Worm (Caenorhabditis elegans): ENCODE data around the gene molo-1.

The molo-1 gene

DNA sequence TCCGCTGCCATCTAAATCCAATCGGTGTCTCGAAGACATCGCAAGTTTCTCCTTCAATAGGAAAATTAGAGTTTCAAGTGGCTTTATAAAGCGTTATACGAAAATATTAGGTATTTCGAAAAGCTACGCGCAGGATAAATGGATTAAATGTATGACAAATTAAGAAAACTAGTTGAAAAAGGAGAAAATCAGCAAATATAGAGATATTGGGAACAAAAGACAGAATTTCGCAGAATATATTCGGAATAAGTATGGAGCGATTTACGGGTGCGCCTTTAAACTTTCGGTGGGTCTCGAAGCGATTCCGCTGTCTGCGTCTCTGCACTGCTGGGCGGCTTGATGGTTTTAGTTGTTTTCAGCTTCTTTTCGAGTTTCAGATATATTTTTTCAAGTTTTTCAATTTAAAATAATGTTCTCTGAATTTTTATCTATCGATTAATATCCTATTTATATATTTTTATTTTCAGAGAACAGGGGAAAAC is 17.9 kb downstream of the molo-1 start, which contains the start of the genes ddx-15 and ucr-1:
Gene ddx-15, minus strand, starts transcription at position 51 of the 482 bp plus-strand sequence.
Gene ucr-1, plus strand, starts transcription at position 468 of the 482 bp plus-strand sequence.
- TF ChIP-seq dao-5 (tag; optimal IDR thresholded peaks at IDR 0.05): no peak
- TF ChIP-seq W03F9.2 (tag; optimal IDR thresholded peaks at IDR 0.05): peak; percentile 66

DNA sequence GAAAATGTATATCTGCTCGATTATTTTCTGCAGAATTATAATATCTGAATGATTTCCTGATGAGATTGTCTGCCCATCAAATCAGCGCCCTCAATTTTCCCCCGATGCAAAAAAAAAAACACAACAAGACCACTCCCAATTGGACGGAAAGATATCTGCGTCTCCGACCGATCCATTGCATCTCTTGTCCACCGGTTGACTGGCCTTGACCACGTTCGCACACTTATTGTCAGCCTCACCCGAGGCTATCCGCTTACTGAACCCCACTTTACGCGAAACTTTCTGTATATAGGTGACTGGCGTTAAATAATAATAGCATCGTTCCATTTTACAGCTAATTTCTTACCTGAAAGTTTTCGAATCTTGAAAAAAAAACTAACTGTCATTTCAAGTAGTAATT is 20.6 kb downstream of the molo-1 start:
- TF ChIP-seq him-1 (tag; optimal IDR thresholded peaks at IDR 0.05) (no peak), dao-5 (tag; optimal IDR thresholded peaks at IDR 0.05) (no peak), W03F9.2 (tag; optimal IDR thresholded peaks at IDR 0.05) (no peak)

DNA sequence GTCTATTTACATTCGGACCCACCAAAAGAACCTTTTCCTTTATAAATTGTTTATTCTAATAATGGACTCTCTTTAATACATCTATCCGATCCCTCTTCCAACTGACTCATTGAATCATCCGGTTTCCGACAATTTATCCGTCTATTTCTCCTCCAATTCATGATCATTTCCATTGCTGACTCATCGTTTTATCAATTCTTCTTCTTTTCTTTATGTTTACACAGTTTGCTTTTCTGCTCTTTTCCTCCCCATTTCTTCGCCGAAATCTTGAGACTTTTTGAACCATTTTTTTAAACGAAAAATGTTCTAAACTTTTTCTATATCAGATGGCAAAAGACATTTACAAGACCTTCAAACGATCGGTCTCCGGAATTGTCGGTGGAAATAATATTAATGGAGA is 21.7 kb downstream of the molo-1 start, which contains the start of gene ced-6:
Gene ced-6, plus strand, starts transcription at position 327 of the 400 bp plus-strand sequence.
- no peak for TF ChIP-seq him-1 (tag; optimal IDR thresholded peaks at IDR 0.05)
- TF ChIP-seq W03F9.2 (tag; optimal IDR thresholded peaks at IDR 0.05): no peak
- no peak for TF ChIP-seq dao-5 (tag; optimal IDR thresholded peaks at IDR 0.05)

DNA sequence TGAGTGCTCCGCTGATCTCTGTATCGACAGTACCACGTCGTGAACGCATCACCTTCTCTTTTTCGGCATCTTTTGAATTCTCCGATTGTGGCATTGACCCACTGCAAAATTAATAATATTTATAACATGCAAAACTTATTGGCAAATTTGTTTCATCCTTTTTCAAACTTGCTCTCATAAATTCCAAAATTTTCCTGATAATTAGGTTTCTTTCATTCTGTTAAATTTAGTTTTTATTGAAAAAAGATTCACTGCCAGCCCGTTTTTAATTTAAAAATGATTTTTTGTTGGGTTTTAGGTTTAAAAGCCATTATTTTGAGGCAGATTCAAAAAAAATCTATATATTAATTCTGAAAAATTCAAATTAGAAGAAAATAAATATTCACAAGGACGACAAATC is 26.2 kb downstream of the molo-1 start, which contains the start of gene wdr-37:
Gene wdr-37, minus strand, starts transcription at position 101 of the 400 bp plus-strand sequence.
- TF ChIP-seq him-1 (tag; optimal IDR thresholded peaks at IDR 0.05) (no peak), W03F9.2 (tag; optimal IDR thresholded peaks at IDR 0.05) (no peak), dao-5 (tag; optimal IDR thresholded peaks at IDR 0.05) (no peak)

DNA sequence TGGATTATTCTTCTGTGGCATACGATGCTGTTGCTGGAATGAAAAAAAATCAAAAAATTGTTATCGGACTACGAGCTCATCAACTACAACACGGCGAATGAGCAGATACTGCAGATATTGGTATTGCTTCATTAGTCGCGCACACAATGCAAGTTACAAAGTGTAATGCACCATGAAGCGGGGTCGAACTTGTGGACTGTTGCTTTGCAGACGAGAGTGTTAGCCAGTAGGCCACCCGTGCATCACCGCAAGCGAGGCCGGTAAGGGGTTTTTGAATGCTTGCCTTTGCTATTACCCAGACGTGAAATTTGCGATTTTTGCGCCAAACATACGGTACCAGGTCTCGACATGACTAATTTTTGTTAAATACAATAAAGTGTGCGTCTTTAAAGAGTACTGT is 28.2 kb downstream of the molo-1 start:
- TF ChIP-seq W03F9.2 (tag; optimal IDR thresholded peaks at IDR 0.05) (peak; percentile 25), dao-5 (tag; optimal IDR thresholded peaks at IDR 0.05) (peak; percentile 67), him-1 (tag; optimal IDR thresholded peaks at IDR 0.05) (no peak)

DNA sequence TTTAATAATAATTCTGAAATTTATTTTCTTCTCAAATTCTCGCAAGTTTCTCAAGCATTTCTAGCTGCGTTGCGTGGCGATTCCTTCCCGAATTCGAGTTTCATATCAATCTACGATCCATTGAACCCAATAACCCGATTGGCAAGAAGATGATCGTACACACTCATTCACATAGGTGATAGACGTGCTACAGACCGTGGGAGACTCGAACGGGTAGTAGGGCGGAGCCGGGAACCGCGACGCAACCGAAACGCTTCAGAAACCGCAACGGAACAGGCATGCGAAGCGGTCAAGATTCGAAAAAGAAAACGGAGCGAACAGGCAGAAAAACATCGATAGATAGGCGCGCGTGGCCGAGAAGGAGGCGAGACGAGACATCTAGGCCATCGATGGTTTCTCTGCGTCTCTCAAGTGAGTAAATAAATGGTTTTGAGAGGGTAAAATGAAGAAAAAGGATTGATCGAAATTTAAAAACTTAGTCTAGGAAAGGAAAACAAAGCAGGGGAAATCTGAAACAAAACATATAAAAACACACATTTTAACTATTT is 29.7 kb downstream of the molo-1 start, which contains the start of gene madf-11:
Gene madf-11, minus strand, starts transcription at position 51 of the 548 bp plus-strand sequence.
- TF ChIP-seq dao-5 (tag; optimal IDR thresholded peaks at IDR 0.05) (no peak), him-1 (tag; optimal IDR thresholded peaks at IDR 0.05) (no peak), W03F9.2 (tag; optimal IDR thresholded peaks at IDR 0.05) (no peak)

DNA sequence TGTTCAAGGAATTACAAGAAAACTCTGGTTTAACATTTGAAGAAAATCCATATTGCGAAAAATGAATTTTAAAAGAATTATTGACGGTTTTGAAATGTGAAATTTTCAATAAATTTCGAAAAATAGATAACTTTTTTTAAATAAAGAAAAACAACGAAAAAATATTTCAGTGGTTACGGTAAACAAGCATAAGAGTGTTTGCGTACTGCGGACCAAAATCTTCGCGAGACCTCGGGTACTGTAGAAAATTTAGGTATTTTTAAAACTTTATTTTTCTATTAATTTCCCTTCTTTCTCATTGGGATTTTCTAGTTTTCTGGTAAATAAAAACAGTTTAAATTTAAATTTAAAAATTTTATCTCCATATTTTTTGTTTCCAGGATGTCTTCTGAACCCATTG is 30.3 kb downstream of the molo-1 start, which contains the start of gene xnd-1:
Gene xnd-1, plus strand, starts transcription at position 381 of the 400 bp plus-strand sequence.
- no peak for TF ChIP-seq him-1 (tag; optimal IDR thresholded peaks at IDR 0.05)
- TF ChIP-seq W03F9.2 (tag; optimal IDR thresholded peaks at IDR 0.05): peak; percentile 49

DNA sequence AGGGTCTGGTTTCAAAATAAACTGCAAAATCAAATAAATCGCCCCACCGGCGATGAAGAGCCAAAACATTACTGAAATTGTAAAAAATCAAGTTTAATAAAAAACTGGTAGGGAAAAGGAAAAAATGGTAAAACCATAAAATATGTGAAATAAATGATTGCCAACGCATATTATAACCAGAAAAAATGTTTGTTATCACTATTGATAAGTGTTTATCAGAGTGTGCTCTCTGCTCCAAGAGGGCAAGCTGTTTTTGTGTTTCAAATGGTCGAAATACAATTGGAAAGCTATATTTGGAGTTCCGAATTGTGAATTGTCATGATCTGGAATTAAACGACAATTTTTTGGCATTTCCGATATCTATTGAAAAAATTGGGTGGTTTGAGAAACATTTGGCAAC is 36.5 kb downstream of the molo-1 start, which contains the start of gene C05D2.8:
Gene C05D2.8, minus strand, starts transcription at position 71 of the 400 bp plus-strand sequence.
- TF ChIP-seq dao-5 (tag; optimal IDR thresholded peaks at IDR 0.05): no peak
- no peak for TF ChIP-seq W03F9.2 (tag; optimal IDR thresholded peaks at IDR 0.05)
- TF ChIP-seq him-1 (tag; optimal IDR thresholded peaks at IDR 0.05): no peak

DNA sequence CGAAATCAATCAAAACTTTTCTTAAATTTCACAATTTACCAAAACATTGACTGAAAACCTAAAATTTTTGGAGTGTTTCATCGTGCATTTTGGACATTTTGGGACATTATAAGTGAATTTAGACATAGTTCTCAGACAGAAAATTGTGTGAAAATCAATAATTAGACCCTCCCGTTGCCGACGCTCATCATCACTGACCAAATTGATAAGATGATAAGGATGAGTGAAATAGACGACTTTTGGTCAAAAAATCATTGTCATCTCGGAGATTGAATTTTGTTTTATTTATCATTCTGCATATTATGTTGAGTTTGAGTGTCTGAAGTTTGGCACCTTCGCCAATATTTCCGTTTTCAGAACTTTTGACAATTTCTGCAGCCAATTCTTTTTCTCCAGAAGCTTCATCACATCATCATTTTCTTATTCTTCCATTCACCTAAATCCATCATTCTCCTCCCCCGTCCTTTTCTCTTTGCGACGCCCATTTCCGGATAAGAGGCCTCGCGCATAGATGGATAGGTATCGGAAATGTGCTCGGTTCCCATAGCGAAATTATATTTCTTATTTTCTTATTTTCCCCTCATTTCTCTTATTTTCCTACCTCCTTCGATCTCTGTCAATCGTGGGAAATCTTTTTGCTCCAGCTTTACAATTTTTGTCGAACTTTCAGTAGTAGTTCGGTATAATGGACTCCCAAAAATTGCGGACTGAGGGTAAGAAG is 38.0 kb downstream of the molo-1 start, which contains the start of gene bas-1:
Gene bas-1, plus strand, starts transcription at position 671 of the 721 bp plus-strand sequence.
- TF ChIP-seq dao-5 (tag; optimal IDR thresholded peaks at IDR 0.05) (no peak), W03F9.2 (tag; optimal IDR thresholded peaks at IDR 0.05) (no peak), him-1 (tag; optimal IDR thresholded peaks at IDR 0.05) (no peak)

DNA sequence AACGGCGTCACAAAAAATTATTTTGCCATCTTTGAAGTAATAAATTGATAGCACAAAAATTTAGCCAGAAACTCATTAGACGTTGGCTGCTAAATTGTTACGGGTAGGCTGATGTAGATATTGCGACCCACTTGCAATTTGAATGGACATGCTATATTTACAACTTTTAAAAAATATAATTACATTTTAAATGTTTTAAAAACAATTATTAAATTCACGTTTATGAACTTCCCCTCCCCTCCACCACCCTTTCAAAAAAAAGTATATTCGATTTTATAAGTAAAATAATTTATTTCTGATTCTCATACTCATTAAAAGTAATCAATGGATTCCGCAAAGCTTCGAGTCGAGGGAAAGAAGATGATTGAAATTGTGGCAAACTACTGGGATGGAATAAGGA is 40.9 kb downstream of the molo-1 start, which contains the start of gene basl-1:
Gene basl-1, plus strand, starts transcription at position 301 of the 400 bp plus-strand sequence.
- TF ChIP-seq him-1 (tag; optimal IDR thresholded peaks at IDR 0.05) (no peak), dao-5 (tag; optimal IDR thresholded peaks at IDR 0.05) (no peak), W03F9.2 (tag; optimal IDR thresholded peaks at IDR 0.05) (no peak)

DNA sequence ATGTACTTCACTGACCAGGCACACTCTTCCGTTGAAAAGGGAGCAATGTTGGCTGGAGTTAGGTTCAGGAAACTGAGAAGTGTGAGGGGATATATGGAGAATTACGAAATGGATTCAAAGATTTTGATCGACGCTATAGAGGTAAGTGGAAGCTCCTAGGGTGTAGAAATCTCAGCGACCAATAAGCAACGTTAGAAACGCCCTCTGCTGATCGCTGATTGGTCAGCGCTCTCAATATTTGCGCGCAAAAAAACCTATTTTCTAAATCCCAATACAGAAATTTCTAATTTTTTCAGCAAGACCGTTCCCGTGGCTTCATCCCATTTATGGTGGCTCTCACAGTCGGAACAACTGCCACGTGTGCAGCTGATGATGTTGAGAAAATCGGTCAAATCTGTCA is 41.9 kb downstream of the molo-1 start:
- TF ChIP-seq W03F9.2 (tag; optimal IDR thresholded peaks at IDR 0.05): no peak
- no peak for TF ChIP-seq him-1 (tag; optimal IDR thresholded peaks at IDR 0.05)
- TF ChIP-seq dao-5 (tag; optimal IDR thresholded peaks at IDR 0.05): no peak

DNA sequence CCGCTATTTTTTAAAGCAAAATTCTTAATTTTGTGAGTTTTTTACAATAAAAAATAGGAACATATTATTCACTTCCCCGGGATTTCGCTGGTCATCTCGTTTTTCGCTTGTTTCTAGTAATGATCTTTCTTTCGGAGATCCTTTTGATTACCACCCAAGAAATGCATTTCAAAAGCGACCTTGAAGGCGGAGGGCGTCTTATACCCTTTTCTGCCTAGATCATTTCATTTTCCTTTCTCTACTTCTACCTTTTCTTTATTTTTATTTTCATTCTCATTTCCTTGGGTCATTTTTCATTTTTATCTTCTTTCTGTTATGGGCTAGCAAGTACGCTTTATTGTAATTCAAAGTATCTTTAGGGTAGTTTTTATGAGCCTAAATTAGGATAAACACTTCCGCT is 46.4 kb downstream of the molo-1 start:
- TF ChIP-seq dao-5 (tag; optimal IDR thresholded peaks at IDR 0.05): no peak
- TF ChIP-seq W03F9.2 (tag; optimal IDR thresholded peaks at IDR 0.05): no peak
- no peak for TF ChIP-seq him-1 (tag; optimal IDR thresholded peaks at IDR 0.05)

DNA sequence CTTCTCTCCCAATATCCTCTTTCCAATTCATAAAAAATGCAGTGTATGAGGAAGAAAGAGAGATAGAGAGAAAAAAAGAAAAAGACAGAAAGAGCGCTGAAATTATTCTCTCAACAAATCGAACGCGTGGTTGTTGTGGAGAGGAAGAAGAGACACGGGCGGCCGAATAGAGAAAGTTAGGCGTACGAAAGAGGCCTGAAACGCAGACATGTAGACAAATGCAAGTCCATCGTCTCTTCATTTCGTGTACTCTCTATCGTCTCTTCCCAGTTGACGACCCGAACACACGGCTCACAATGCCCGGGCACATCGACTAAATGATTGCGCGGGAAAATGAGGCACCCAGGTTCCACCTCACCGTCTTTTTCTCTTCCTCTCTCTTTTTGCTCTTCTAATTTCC is 47.4 kb downstream of the molo-1 start:
- TF ChIP-seq him-1 (tag; optimal IDR thresholded peaks at IDR 0.05): peak; percentile 57
- no peak for TF ChIP-seq dao-5 (tag; optimal IDR thresholded peaks at IDR 0.05)
- peak; percentile 35 for TF ChIP-seq W03F9.2 (tag; optimal IDR thresholded peaks at IDR 0.05)

Data from whole organism, L4/young adult.